Worm (Caenorhabditis elegans) whole organism, midembryonic: ENCODE results near the gene cnc-3.

Source experiments
- T22C8.4 ChIP-seq: fragments of 200-800 bp; sonication (Bioruptor generic); IDR thresholded peaks from 2 replicates; pipeline ENCODE4 v1.3.6; 2022; ENCODE audit warnings: missing genetic modification characterization, missing compliant biosample characterization
- cog-1 ChIP-seq: sonication (generic microtip); optimal IDR thresholded peaks from 2 replicates; lab custom pipeline; 2016; ENCODE audit warnings: missing genetic modification characterization, missing compliant biosample characterization
- flt-1 ChIP-seq: fragments of 200-800 bp; sonication (Bioruptor generic); IDR thresholded peaks from 2 replicates; pipeline ENCODE4 v1.3.6; 2022; ENCODE audit warnings: missing genetic modification characterization, missing compliant biosample characterization
- klf-2 ChIP-seq: fragments of 200-800 bp; sonication (Bioruptor generic); conservative IDR thresholded peaks from 2 replicates; pipeline ENCODE4 v1.3.6; 2022; ENCODE audit warnings: missing genetic modification reagents, missing genetic modification characterization, missing compliant biosample characterization
- med-1 ChIP-seq: sonication (generic microtip); optimal IDR thresholded peaks from 2 replicates; lab custom pipeline; 2017; ENCODE audit warnings: missing genetic modification characterization, mild to moderate bottlenecking, missing compliant biosample characterization, antibody characterized with exemption, missing genetic modification reagents; ENCODE audit not compliant: insufficient read depth
- ref-1 ChIP-seq: fragments of 200-800 bp; sonication (Bioruptor generic); conservative IDR thresholded peaks from 2 replicates; pipeline ENCODE4 v1.3.6; 2022; ENCODE audit warnings: missing genetic modification reagents, missing genetic modification characterization, missing compliant biosample characterization
- tab-1 ChIP-seq: fragments of 200-800 bp; sonication (Bioruptor generic); IDR thresholded peaks from 2 replicates; pipeline ENCODE4 v1.3.6; 2022; ENCODE audit warnings: missing genetic modification characterization, missing compliant biosample characterization
- ztf-23 ChIP-seq: fragments of 200-800 bp; sonication (Bioruptor generic); IDR thresholded peaks from 2 replicates; pipeline ENCODE4 v1.3.6; 2022; ENCODE audit warnings: missing genetic modification reagents, missing genetic modification characterization, missing compliant biosample characterization
- ztf-29 ChIP-seq: fragments of 200-800 bp; sonication (Bioruptor generic); IDR thresholded peaks from 2 replicates; pipeline ENCODE4 v1.3.6; 2022; ENCODE audit warnings: missing genetic modification reagents, missing genetic modification characterization, missing compliant biosample characterization

The cnc-3 gene

ce11 chrV:1476284-1476792 lies 28.5 kb downstream of the cnc-3 start:
- no peak for TF ChIP-seq ztf-23
- no peak for TF ChIP-seq klf-2 (GFP tag; lab: Robert Waterston, UW)
- TF ChIP-seq cog-1 = no peak
- no peak for TF ChIP-seq T22C8.4 (GFP tag; lab: Robert Waterston, UW)
- TF ChIP-seq flt-1 (GFP tag; lab: Robert Waterston, UW) = no peak

ce11 chrV:1476841-1477240 lies 29.0 kb downstream of the cnc-3 start:
- TF ChIP-seq klf-2 (GFP tag; lab: Robert Waterston, UW) (no peak), T22C8.4 (GFP tag; lab: Robert Waterston, UW) (no peak), med-1 (GFP tag; lab: Kevin White, UChicago) (no peak), ref-1 (GFP tag; lab: Robert Waterston, UW) (no peak), cog-1 (no peak), ztf-23 (no peak), flt-1 (GFP tag; lab: Robert Waterston, UW) (no peak), tab-1 (no peak), ztf-29 (no peak)

- TF ChIP-seq ref-1 (GFP tag; lab: Robert Waterston, UW) (no peak), tab-1 (no peak), med-1 (GFP tag; lab: Kevin White, UChicago) (no peak), T22C8.4 (GFP tag; lab: Robert Waterston, UW) (no peak), klf-2 (GFP tag; lab: Robert Waterston, UW) (no peak), ztf-29 (no peak), ztf-23 (no peak), cog-1 (no peak), flt-1 (GFP tag; lab: Robert Waterston, UW) (no peak)
Observed at ce11 chrV:1480841-1481240, 33.0 kb downstream of the cnc-3 start.

- no peak for TF ChIP-seq klf-2 (GFP tag; lab: Robert Waterston, UW)
- no peak for TF ChIP-seq ztf-29
- no peak for TF ChIP-seq flt-1 (GFP tag; lab: Robert Waterston, UW)
- TF ChIP-seq tab-1 = no peak
- no peak for TF ChIP-seq ztf-23
- no peak for TF ChIP-seq med-1 (GFP tag; lab: Kevin White, UChicago)
- TF ChIP-seq ref-1 (GFP tag; lab: Robert Waterston, UW) = no peak
- no peak for TF ChIP-seq T22C8.4 (GFP tag; lab: Robert Waterston, UW)
- TF ChIP-seq cog-1 = no peak
Observed at ce11 chrV:1481742-1482141, 33.9 kb downstream of the cnc-3 start, which contains the start of gene C38C3.4. Gene C38C3.4 (plus strand): TSS chrV:1482042.

- TF ChIP-seq med-1 (GFP tag; lab: Kevin White, UChicago) (no peak), cog-1 (no peak), ref-1 (GFP tag; lab: Robert Waterston, UW) (no peak), ztf-29 (no peak), T22C8.4 (GFP tag; lab: Robert Waterston, UW) (no peak), flt-1 (GFP tag; lab: Robert Waterston, UW) (no peak), klf-2 (GFP tag; lab: Robert Waterston, UW) (no peak), ztf-23 (no peak), tab-1 (no peak)
Observed at ce11 chrV:1486031-1486430, 38.2 kb downstream of the cnc-3 start.

ce11 chrV:1487262-1487661 lies 39.5 kb downstream of the cnc-3 start:
- no peak for TF ChIP-seq T22C8.4 (GFP tag; lab: Robert Waterston, UW)
- no peak for TF ChIP-seq cog-1
- TF ChIP-seq med-1 (GFP tag; lab: Kevin White, UChicago) = no peak
- TF ChIP-seq tab-1 = no peak
- TF ChIP-seq ref-1 (GFP tag; lab: Robert Waterston, UW) = no peak
- no peak for TF ChIP-seq klf-2 (GFP tag; lab: Robert Waterston, UW)
- TF ChIP-seq flt-1 (GFP tag; lab: Robert Waterston, UW) = no peak
- TF ChIP-seq ztf-23 = no peak
- no peak for TF ChIP-seq ztf-29

ce11 chrV:1488642-1489041 lies 40.8 kb downstream of the cnc-3 start:
- no peak for TF ChIP-seq cog-1
- TF ChIP-seq ztf-29 = no peak
- TF ChIP-seq flt-1 (GFP tag; lab: Robert Waterston, UW) = no peak
- no peak for TF ChIP-seq klf-2 (GFP tag; lab: Robert Waterston, UW)
- TF ChIP-seq ref-1 (GFP tag; lab: Robert Waterston, UW) = no peak
- no peak for TF ChIP-seq med-1 (GFP tag; lab: Kevin White, UChicago)
- no peak for TF ChIP-seq T22C8.4 (GFP tag; lab: Robert Waterston, UW)

- no peak for TF ChIP-seq klf-2 (GFP tag; lab: Robert Waterston, UW)
Observed at ce11 chrV:1491510-1491909, 43.7 kb downstream of the cnc-3 start, which contains the start of gene C38C3.6. Gene C38C3.6 (minus strand): TSS chrV:1491610.

ce11 chrV:1494469-1494868 lies 46.7 kb downstream of the cnc-3 start, which contains the start of gene spig-7:
Gene spig-7 (plus strand): TSS chrV:1494769.
- TF ChIP-seq tab-1 (no peak), ref-1 (GFP tag; lab: Robert Waterston, UW) (no peak), klf-2 (GFP tag; lab: Robert Waterston, UW) (no peak), med-1 (GFP tag; lab: Kevin White, UChicago) (no peak), T22C8.4 (GFP tag; lab: Robert Waterston, UW) (no peak), flt-1 (GFP tag; lab: Robert Waterston, UW) (no peak), cog-1 (no peak), ztf-23 (no peak), ztf-29 (no peak)

- TF ChIP-seq flt-1 (GFP tag; lab: Robert Waterston, UW) (no peak), klf-2 (GFP tag; lab: Robert Waterston, UW) (no peak), med-1 (GFP tag; lab: Kevin White, UChicago) (no peak), cog-1 (no peak), ztf-29 (no peak), tab-1 (no peak), ref-1 (GFP tag; lab: Robert Waterston, UW) (no peak), ztf-23 (no peak), T22C8.4 (GFP tag; lab: Robert Waterston, UW) (no peak)
Observed at ce11 chrV:1495334-1495733, 47.5 kb downstream of the cnc-3 start, which contains the start of gene C38C3.3. Gene C38C3.3 (plus strand): TSS chrV:1495634.
